Fruit fly (Drosophila melanogaster) S2 (cell line): ENCODE measurements around the gene Dab.

Source experiments
- CG8478 ChIP-seq: fragments of >200 bp; optimal IDR thresholded peaks from 2 replicates; lab custom pipeline; 2018
- CTCF ChIP-seq, 2 experiments: fragments of >200 bp; optimal IDR thresholded peaks; 2 replicates each; lab custom pipeline; 2018

Dab gene

dm6 chr3L:16711430-16712228, at the start of gene Dab, which contains the start of the genes CG43954 and Lasp:
Gene Dab, plus strand, starts transcription at chr3L:16712126.
Gene CG43954, minus strand, starts transcription at chr3L:16711677.
Gene Lasp, minus strand, starts transcription at chr3L:16711677.
- TF ChIP-seq CG8478 (lab: Kevin White, UChicago) (no peak), CTCF (optimal IDR thresholded peaks at IDR 0.05; lab: Kevin White, UChicago) (peak; percentile 95 to 96)

- no peak for TF ChIP-seq CTCF (optimal IDR thresholded peaks at IDR 0.05; lab: Kevin White, UChicago)
- TF ChIP-seq CG8478 (lab: Kevin White, UChicago): no peak
These were observed 47.7 kb upstream of the Dab start for dm6 chr3L:16664146-16664722.

- TF ChIP-seq CG8478 (lab: Kevin White, UChicago): no peak
- TF ChIP-seq CTCF (optimal IDR thresholded peaks at IDR 0.05; lab: Kevin White, UChicago): no peak
These were observed 45.4 kb upstream of the Dab start for dm6 chr3L:16666429-16667005.

dm6 chr3L:16667663-16668465, 44.1 kb upstream of the Dab start, which contains the start of gene Galphaf:
Gene Galphaf, minus strand, starts transcription at chr3L:16667934.
- no peak for TF ChIP-seq CG8478 (lab: Kevin White, UChicago)
- TF ChIP-seq CTCF (optimal IDR thresholded peaks at IDR 0.05; lab: Kevin White, UChicago): no peak

dm6 chr3L:16668797-16669196, 43.1 kb upstream of the Dab start:
- TF ChIP-seq CTCF (optimal IDR thresholded peaks at IDR 0.05; lab: Kevin White, UChicago) (no peak), CG8478 (lab: Kevin White, UChicago) (no peak)

DNA sequence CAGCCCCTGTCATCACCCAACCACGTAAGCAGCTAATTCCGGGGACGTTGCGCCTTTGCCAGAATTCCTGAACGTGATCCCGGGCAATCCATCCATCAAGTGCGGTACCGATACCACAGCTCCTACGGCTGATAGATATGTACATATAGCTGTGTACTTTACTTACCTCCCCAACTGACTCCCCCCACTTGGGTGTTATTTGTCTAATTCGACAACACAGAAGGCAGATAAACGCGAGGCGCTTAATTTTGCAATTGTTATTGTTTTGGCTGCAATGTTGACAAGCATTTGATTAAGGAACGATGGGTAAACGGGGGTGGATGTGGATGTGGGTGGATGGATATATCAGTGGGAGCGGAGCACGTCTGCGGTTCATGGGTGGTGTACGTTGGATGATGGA, 41.7 kb upstream of the Dab start:
- TF ChIP-seq CTCF (optimal IDR thresholded peaks at IDR 0.05; lab: Kevin White, UChicago) (no peak), CG8478 (lab: Kevin White, UChicago) (no peak)

DNA sequence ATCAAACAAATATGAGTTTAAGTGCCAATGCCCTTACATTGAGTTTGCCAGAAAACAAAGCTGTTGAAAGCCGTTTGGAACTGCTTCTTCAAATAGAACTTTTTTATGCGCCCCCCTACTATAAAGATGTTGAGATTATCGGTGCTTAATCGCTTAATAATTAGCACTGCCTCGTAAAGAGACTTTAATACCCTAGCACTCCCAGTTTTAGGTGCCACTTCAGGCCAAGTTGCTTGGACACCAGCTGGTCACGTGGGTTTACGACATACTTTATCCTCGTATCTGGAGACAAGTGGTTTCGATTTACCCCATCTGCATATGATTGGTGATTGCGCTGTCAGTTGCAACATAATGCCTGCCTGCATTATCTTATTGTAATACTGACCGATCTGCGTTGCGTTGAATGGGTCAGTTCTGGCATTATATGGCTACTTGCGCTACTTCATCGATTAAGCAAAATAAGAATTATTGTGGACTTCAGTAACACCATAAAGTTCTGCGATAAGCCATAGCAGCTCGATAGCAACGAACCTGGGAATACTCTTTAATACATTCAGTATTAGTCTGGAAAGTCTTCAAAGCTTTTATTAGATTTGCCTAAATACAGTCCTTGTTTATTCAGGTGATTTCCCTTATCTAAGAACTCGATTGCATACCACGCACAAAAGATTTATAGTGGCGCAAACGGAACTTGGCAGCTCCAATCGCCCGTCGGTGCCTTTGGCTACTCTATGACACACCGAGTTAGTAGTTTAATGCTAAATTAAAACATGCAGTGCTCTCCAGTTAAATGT, 40.8 kb upstream of the Dab start:
- TF ChIP-seq CG8478 (lab: Kevin White, UChicago): no peak
- no peak for TF ChIP-seq CTCF (optimal IDR thresholded peaks at IDR 0.05; lab: Kevin White, UChicago)

- no peak for TF ChIP-seq CTCF (optimal IDR thresholded peaks at IDR 0.05; lab: Kevin White, UChicago)
- no peak for TF ChIP-seq CG8478 (lab: Kevin White, UChicago)
These were observed 38.4 kb upstream of the Dab start, which contains the start of the genes zetaCOP and CG13032 for dm6 chr3L:16673367-16674014. Gene zetaCOP, minus strand, starts transcription at chr3L:16673555. Gene CG13032, plus strand, starts transcription at chr3L:16673964.

DNA sequence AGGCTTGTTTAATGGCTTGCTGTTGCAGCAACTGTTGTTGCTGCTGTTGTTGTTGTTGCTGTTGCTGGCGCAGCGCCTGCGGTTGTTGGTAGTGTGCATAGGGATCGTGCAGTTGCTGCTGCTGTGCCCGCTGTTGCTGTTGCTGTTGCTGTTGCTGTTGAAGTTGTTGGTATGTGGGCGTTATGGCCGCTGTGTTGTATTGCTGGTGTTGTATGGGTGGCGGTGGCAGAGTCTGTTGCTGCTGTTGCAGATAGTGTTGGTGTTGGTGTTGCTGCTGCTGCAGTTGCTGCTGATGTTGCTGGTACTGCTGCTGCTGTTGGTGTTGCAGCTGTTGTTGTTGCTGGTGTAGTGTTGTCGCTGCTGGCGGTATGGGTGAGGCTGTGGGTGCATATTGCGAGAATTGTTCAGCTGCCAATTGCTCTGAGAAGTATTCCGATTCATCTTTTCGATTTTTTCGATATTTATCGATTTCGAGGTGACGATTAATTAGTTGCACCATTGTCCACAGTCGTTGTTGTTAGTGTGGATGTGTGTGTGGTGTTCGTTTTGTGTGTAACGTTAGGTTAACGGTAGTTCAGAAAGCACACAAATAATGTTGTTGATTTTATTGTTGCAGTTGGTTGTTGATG, 32.3 kb upstream of the Dab start:
- TF ChIP-seq CG8478 (lab: Kevin White, UChicago) (no peak), CTCF (optimal IDR thresholded peaks at IDR 0.05; lab: Kevin White, UChicago) (no peak)

- no peak for TF ChIP-seq CTCF (optimal IDR thresholded peaks at IDR 0.05; lab: Kevin White, UChicago)
- no peak for TF ChIP-seq CG8478 (lab: Kevin White, UChicago)
These were observed 29.6 kb upstream of the Dab start for dm6 chr3L:16682371-16682770.

DNA sequence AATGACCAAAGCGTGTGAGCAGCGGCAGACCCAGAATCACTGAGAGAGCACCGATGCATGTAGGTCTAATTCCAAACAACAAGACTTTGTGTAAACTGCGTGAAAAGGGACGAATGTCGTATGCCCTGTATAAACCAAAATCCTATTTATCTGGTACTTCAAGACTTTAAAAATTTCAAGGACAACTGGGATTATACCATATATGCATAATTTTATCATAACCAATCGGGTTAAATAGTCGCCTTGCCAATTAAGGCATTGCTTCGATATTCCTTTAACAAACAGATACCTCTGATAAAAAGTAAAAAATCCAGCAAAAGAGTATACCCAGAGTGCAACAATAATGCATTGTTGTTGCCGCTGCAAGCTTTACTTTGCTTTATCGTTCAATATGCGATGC, 28.9 kb upstream of the Dab start:
- no peak for TF ChIP-seq CTCF (optimal IDR thresholded peaks at IDR 0.05; lab: Kevin White, UChicago)
- TF ChIP-seq CG8478 (lab: Kevin White, UChicago): no peak

DNA sequence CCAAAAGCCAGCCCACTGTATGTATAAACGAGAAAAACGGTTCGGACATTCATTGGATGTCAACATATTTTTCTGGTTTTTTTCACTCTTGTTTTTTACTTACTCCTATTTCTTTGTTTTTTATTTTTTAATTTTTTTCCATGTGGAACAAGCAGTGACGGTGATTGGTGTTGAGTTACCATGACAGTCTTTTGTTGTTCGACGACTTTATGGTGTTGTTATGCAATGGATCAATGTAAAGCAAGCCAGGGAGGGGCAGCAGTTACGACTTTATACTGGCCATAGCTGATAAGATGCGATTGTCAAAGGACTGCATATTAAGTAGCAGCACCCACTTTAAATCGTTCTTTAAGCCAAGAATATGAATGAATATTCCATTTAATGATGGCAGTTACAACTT, 22.4 kb upstream of the Dab start:
- no peak for TF ChIP-seq CTCF (optimal IDR thresholded peaks at IDR 0.05; lab: Kevin White, UChicago)
- no peak for TF ChIP-seq CG8478 (lab: Kevin White, UChicago)

DNA sequence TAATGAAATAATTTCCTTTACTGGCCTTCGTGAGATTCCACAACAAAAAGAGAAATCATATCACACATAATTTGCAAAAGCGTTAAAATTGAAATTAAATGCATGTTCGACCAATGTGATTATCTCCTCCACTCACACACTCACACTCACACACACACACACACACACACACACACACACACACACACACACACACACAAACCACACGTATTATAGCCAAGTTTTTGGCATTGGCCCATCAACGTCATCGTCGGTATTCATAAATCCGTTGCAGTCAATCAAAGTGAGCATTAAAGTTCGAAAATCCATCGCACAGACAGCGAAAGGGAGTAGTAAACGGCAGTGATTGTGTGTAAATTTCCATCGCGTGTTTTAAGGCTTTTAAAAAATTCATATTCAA, 21.9 kb upstream of the Dab start:
- no peak for TF ChIP-seq CG8478 (lab: Kevin White, UChicago)
- TF ChIP-seq CTCF (optimal IDR thresholded peaks at IDR 0.05; lab: Kevin White, UChicago): no peak
